Fruit fly (Drosophila melanogaster) whole organism, embryonic: ENCODE results near the gene CG13829.

ENCODE experiments used
- Atf3 ChIP-seq: fragments of 200-800 bp; sonication (Bioruptor generic); optimal IDR thresholded peaks from 3 replicates; lab custom pipeline; 2016; ENCODE audit warnings: missing biosample characterization, missing genetic modification characterization
- Atf6 ChIP-seq: fragments of 200-800 bp; sonication (Bioruptor generic); IDR thresholded peaks from 2 replicates; pipeline ENCODE4 v1.3.6; 2022; ENCODE audit warnings: missing biosample characterization, missing genetic modification characterization
- CG10209 ChIP-seq: fragments of 200-800 bp; sonication (Bioruptor generic); optimal IDR thresholded peaks from 3 replicates; lab custom pipeline; 2017; ENCODE audit warnings: missing biosample characterization, mild to moderate bottlenecking, missing genetic modification characterization, missing genetic modification reagents
- CG10321 ChIP-seq: fragments of 200-800 bp; sonication (Bioruptor generic); IDR thresholded peaks from 2 replicates; pipeline ENCODE4 v1.3.6; 2022; ENCODE audit warnings: missing biosample characterization, missing genetic modification characterization
- CG15479 ChIP-seq: fragments of 200-800 bp; sonication (Bioruptor generic); optimal IDR thresholded peaks from 3 replicates; lab custom pipeline; 2019; ENCODE audit warnings: missing biosample characterization, mild to moderate bottlenecking, missing genetic modification characterization, moderate library complexity
- CG15601 ChIP-seq: fragments of 200-800 bp; sonication (Bioruptor generic); optimal IDR thresholded peaks from 3 replicates; lab custom pipeline; 2019; ENCODE audit warnings: missing biosample characterization, mild to moderate bottlenecking, missing genetic modification characterization, moderate library complexity
- CG15696 ChIP-seq: fragments of 200-800 bp; sonication (Bioruptor generic); optimal IDR thresholded peaks from 2 replicates; lab custom pipeline; 2019; ENCODE audit warnings: missing biosample characterization, mild to moderate bottlenecking, missing genetic modification characterization, moderate library complexity
- CG17568 ChIP-seq: fragments of 200-800 bp; sonication (Bioruptor generic); optimal IDR thresholded peaks from 2 replicates; lab custom pipeline; 2018; ENCODE audit warnings: missing biosample characterization, mild to moderate bottlenecking, missing genetic modification characterization, moderate library complexity
- CG17829 ChIP-seq: fragments of 200-800 bp; optimal IDR thresholded peaks from 2 replicates; lab custom pipeline; 2019; ENCODE audit warnings: missing biosample characterization, mild to moderate bottlenecking, missing genetic modification characterization, moderate library complexity
- CG33557 ChIP-seq: fragments of 200-800 bp; sonication (Bioruptor generic); optimal IDR thresholded peaks from 2 replicates; lab custom pipeline; 2019; ENCODE audit warnings: missing biosample characterization, mild to moderate bottlenecking, missing genetic modification characterization, moderate library complexity
- CG9437 ChIP-seq: fragments of 200-800 bp; sonication (Bioruptor generic); optimal IDR thresholded peaks from 2 replicates; lab custom pipeline; 2018; ENCODE audit warnings: missing biosample characterization, mild to moderate bottlenecking, missing genetic modification characterization
- CG9797 ChIP-seq: fragments of 200-800 bp; sonication (Bioruptor generic); optimal IDR thresholded peaks from 3 replicates; lab custom pipeline; 2018; ENCODE audit warnings: missing biosample characterization, mild to moderate bottlenecking, missing genetic modification characterization
- D ChIP-seq, 2 experiments: fragments of 200-800 bp in 1 of 2; fragments of >200 bp in 1 of 2; sonication (Bioruptor generic) in 1 of 2; optimal IDR thresholded peaks; 2 replicates in 1 of 2; 3 replicates in 1 of 2; lab custom pipeline; 2017; ENCODE audit warnings: mild to moderate bottlenecking in 1 of 2, missing biosample characterization in 1 of 2, missing genetic modification characterization in 1 of 2, missing genetic modification reagents in 1 of 2
- Dip2 ChIP-seq: fragments of 200-800 bp; sonication (Bioruptor generic); IDR thresholded peaks from 2 replicates; pipeline ENCODE4 v1.3.6; 2022; ENCODE audit warnings: missing biosample characterization, missing genetic modification characterization
- Elba2 ChIP-seq: fragments of 200-800 bp; sonication (Bioruptor generic); optimal IDR thresholded peaks from 3 replicates; lab custom pipeline; 2016; ENCODE audit warnings: missing biosample characterization, missing genetic modification characterization
- MESR4 ChIP-seq: fragments of 200-800 bp; sonication (Bioruptor generic); optimal IDR thresholded peaks from 2 replicates; lab custom pipeline; 2018; ENCODE audit warnings: missing biosample characterization, mild to moderate bottlenecking, missing genetic modification characterization, moderate library complexity
- MTF-1 ChIP-seq: fragments of 200-800 bp; sonication (Bioruptor generic); optimal IDR thresholded peaks from 2 replicates; lab custom pipeline; 2018; ENCODE audit warnings: missing biosample characterization, mild to moderate bottlenecking, missing genetic modification characterization, borderline replicate concordance
- NC2β ChIP-seq: fragments of 200-800 bp; sonication (Bioruptor generic); optimal IDR thresholded peaks from 2 replicates; lab custom pipeline; 2016; ENCODE audit warnings: missing biosample characterization, missing genetic modification characterization
- NfI ChIP-seq: fragments of 200-800 bp; sonication (Bioruptor generic); optimal IDR thresholded peaks from 3 replicates; lab custom pipeline; 2018; ENCODE audit warnings: missing biosample characterization, mild to moderate bottlenecking, missing genetic modification characterization, moderate library complexity
- Trl ChIP-seq, 3 experiments: fragments of >200 bp in 2 of 3; fragments of 200-800 bp in 1 of 3; sonication (Bioruptor generic) in 1 of 3; optimal IDR thresholded peaks; 2 replicates in 1 of 3; 3 replicates in 2 of 3; lab custom pipeline; 2016 to 2017; ENCODE audit warnings: missing biosample characterization in 1 of 3, missing genetic modification characterization in 1 of 3
- Xrp1 ChIP-seq: fragments of 200-800 bp; sonication (Bioruptor generic); IDR thresholded peaks from 2 replicates; pipeline ENCODE4 v1.3.6; 2022; ENCODE audit warnings: missing biosample characterization, missing genetic modification characterization
- bcd ChIP-seq: fragments of 200-800 bp; sonication (Bioruptor generic); optimal IDR thresholded peaks from 2 replicates; lab custom pipeline; 2017; ENCODE audit warnings: missing biosample characterization, mild to moderate bottlenecking, missing genetic modification characterization
- cad ChIP-seq: fragments of >200 bp; optimal IDR thresholded peaks from 2 replicates; lab custom pipeline; 2017; ENCODE audit warnings: missing biosample characterization, missing genetic modification characterization
- cg ChIP-seq: fragments of 200-800 bp; sonication (Bioruptor generic); optimal IDR thresholded peaks from 3 replicates; lab custom pipeline; 2019; ENCODE audit warnings: missing biosample characterization, mild to moderate bottlenecking, missing genetic modification characterization, moderate library complexity
- chinmo ChIP-seq: fragments of 200-800 bp; sonication (Bioruptor generic); IDR thresholded peaks from 4 replicates; pipeline ENCODE4 v1.3.6; 2022; ENCODE audit warnings: missing biosample characterization, missing genetic modification characterization; ENCODE audit not compliant: partially characterized antibody
- da ChIP-seq: fragments of 200-800 bp; sonication (Bioruptor generic); optimal IDR thresholded peaks from 2 replicates; lab custom pipeline; 2016; ENCODE audit warnings: missing biosample characterization, missing genetic modification characterization
- danr ChIP-seq: fragments of 200-800 bp; sonication (Bioruptor generic); IDR thresholded peaks from 2 replicates; pipeline ENCODE4 v1.3.6; 2022; ENCODE audit warnings: missing biosample characterization, missing genetic modification characterization
- dm ChIP-seq: fragments of 200-800 bp; sonication (Bioruptor generic); optimal IDR thresholded peaks from 3 replicates; lab custom pipeline; 2016; ENCODE audit warnings: missing biosample characterization, missing genetic modification characterization
- emc ChIP-seq: fragments of 200-800 bp; sonication (Bioruptor generic); optimal IDR thresholded peaks from 2 replicates; lab custom pipeline; 2016; ENCODE audit warnings: missing biosample characterization, missing genetic modification characterization
- fd102C ChIP-seq: fragments of 200-800 bp; sonication (Bioruptor generic); optimal IDR thresholded peaks from 2 replicates; lab custom pipeline; 2018; ENCODE audit warnings: missing biosample characterization, mild to moderate bottlenecking, missing genetic modification characterization, moderate library complexity
- kay ChIP-seq: fragments of 200-800 bp; sonication (Bioruptor generic); optimal IDR thresholded peaks from 2 replicates; lab custom pipeline; 2016; ENCODE audit warnings: missing biosample characterization, missing genetic modification characterization
- lbe ChIP-seq: fragments of 200-800 bp; sonication (Bioruptor generic); optimal IDR thresholded peaks from 2 replicates; lab custom pipeline; 2016; ENCODE audit warnings: missing biosample characterization, mild to moderate bottlenecking, missing genetic modification characterization
- nom ChIP-seq: fragments of 200-800 bp; sonication (Bioruptor generic); optimal IDR thresholded peaks from 2 replicates; lab custom pipeline; 2017; ENCODE audit warnings: missing biosample characterization, missing genetic modification characterization, mild to moderate bottlenecking, moderate library complexity, missing genetic modification reagents
- pho ChIP-seq: fragments of 200-800 bp; sonication (Bioruptor generic); optimal IDR thresholded peaks from 2 replicates; lab custom pipeline; 2016; ENCODE audit warnings: missing biosample characterization, missing genetic modification characterization
- prd ChIP-seq, 3 experiments: fragments of >200 bp in 2 of 3; fragments of 200-800 bp in 1 of 3; sonication (Bioruptor generic) in 1 of 3; optimal IDR thresholded peaks in 2 of 3; IDR thresholded peaks in 1 of 3; 2 replicates in 2 of 3; 3 replicates in 1 of 3; pipeline versions ENCODE4 v1.3.6 to Lab custom; 2017 to 2022; ENCODE audit warnings: missing biosample characterization in 1 of 3, missing genetic modification characterization in 1 of 3
- ranshi ChIP-seq: fragments of 200-800 bp; sonication (Bioruptor generic); IDR thresholded peaks from 2 replicates; pipeline ENCODE4 v1.3.6; 2022; ENCODE audit warnings: missing biosample characterization, missing genetic modification characterization
- sens-2 ChIP-seq: fragments of 200-800 bp; sonication (Bioruptor generic); IDR thresholded peaks from 2 replicates; pipeline ENCODE4 v1.3.6; 2022; ENCODE audit warnings: missing biosample characterization, missing genetic modification characterization
- sisA ChIP-seq: fragments of 200-800 bp; sonication (Bioruptor generic); IDR thresholded peaks from 2 replicates; pipeline ENCODE4 v1.3.6; 2022; ENCODE audit warnings: missing biosample characterization, missing genetic modification characterization
- sqz ChIP-seq: fragments of 200-800 bp; sonication (Bioruptor generic); optimal IDR thresholded peaks from 3 replicates; lab custom pipeline; 2018; ENCODE audit warnings: missing biosample characterization, mild to moderate bottlenecking, missing genetic modification characterization
- stwl ChIP-seq: fragments of 200-800 bp; sonication (Bioruptor generic); optimal IDR thresholded peaks from 3 replicates; lab custom pipeline; 2018; ENCODE audit warnings: missing biosample characterization, mild to moderate bottlenecking, missing genetic modification characterization, moderate library complexity
- tgo ChIP-seq: fragments of 200-800 bp; sonication (Bioruptor generic); IDR thresholded peaks from 3 replicates; pipeline ENCODE4 v1.3.6; 2022; ENCODE audit warnings: missing biosample characterization, missing genetic modification characterization
- tll ChIP-seq, 2 experiments: fragments of 200-800 bp in 1 of 2; fragments of >200 bp in 1 of 2; sonication (Bioruptor generic) in 1 of 2; optimal IDR thresholded peaks; 2 replicates each; lab custom pipeline; 2017 to 2019; ENCODE audit warnings: missing biosample characterization in 2 of 2, missing genetic modification characterization in 2 of 2, mild to moderate bottlenecking in 1 of 2, moderate library complexity in 1 of 2
- tna ChIP-seq: fragments of 200-800 bp; sonication (Bioruptor generic); IDR thresholded peaks from 2 replicates; pipeline ENCODE4 v1.3.6; 2022; ENCODE audit warnings: missing biosample characterization, missing genetic modification characterization; ENCODE audit not compliant: partially characterized antibody
- ttk ChIP-seq: fragments of 200-800 bp; sonication (Bioruptor generic); IDR thresholded peaks from 2 replicates; pipeline ENCODE4 v2.1.2; 2022; ENCODE audit warnings: missing biosample characterization, missing genetic modification characterization
- z ChIP-seq: fragments of 200-800 bp; sonication (Bioruptor generic); IDR thresholded peaks from 3 replicates; pipeline ENCODE4 v1.3.6; 2022; ENCODE audit warnings: missing biosample characterization, missing genetic modification characterization
- zen ChIP-seq: fragments of 200-800 bp; sonication (Bioruptor generic); optimal IDR thresholded peaks from 3 replicates; lab custom pipeline; 2018; ENCODE audit warnings: missing biosample characterization, mild to moderate bottlenecking, missing genetic modification characterization, moderate library complexity

The CG13829 gene

dm6 chr3R:23195711-23196110, 34.6 kb upstream of the CG13829 start:
- TF ChIP-seq MESR4 (no peak), tll (GFP tag; optimal IDR thresholded peaks at IDR 0.05; lab: Kevin White, UChicago) (peak in 1 of 2 experiments; percentile 99), cad (GFP tag; lab: Kevin White, UChicago) (peak; percentile 83), zen (tag; lab: Kevin White, UChicago) (peak; percentile 93), D (optimal IDR thresholded peaks at IDR 0.05; lab: Kevin White, UChicago) (peak; percentile 66), D (GFP tag; optimal IDR thresholded peaks at IDR 0.05; lab: Kevin White, UChicago) (no peak), tna (GFP tag; lab: Robert Waterston, UW) (no peak), sens-2 (GFP tag; lab: Robert Waterston, UW) (no peak), CG9797 (GFP tag; lab: Kevin White, UChicago) (no peak)
- TF ChIP-seq, all 482 proteins: peak for 4

dm6 chr3R:23193400-23193799, 32.3 kb upstream of the CG13829 start:
- TF ChIP-seq Atf3 (GFP tag; lab: Kevin White, UChicago) = no peak
- no peak for TF ChIP-seq CG17568 (GFP tag; lab: Kevin White, UChicago)
- TF ChIP-seq kay (GFP tag; lab: Kevin White, UChicago) = no peak
- TF ChIP-seq Atf6 = no peak
- TF ChIP-seq prd (optimal IDR thresholded peaks at IDR 0.05; lab: Kevin White, UChicago) = no peak
- TF ChIP-seq prd (GFP tag; IDR thresholded peaks at IDR 0.05; lab: Robert Waterston, UW) = peak; percentile 46; the same call in 2 of the 3 replicates
- peak in 1 of 2 experiments; percentile 99 for TF ChIP-seq tll (GFP tag; optimal IDR thresholded peaks at IDR 0.05; lab: Kevin White, UChicago)
- no peak for TF ChIP-seq MTF-1 (GFP tag; lab: Kevin White, UChicago)
- TF ChIP-seq da = no peak
- TF ChIP-seq chinmo = 0 out of 4 replicates have a peak, but pooled peaks have one; percentile 57
- no peak for TF ChIP-seq CG9437
- TF ChIP-seq NfI = no peak
- no peak for TF ChIP-seq CG33557 (GFP tag; lab: Kevin White, UChicago)
- TF ChIP-seq emc (GFP tag; lab: Kevin White, UChicago) = no peak
- TF ChIP-seq z (GFP tag; lab: Robert Waterston, UW) = peak; percentile 61; the same call in 1 of the 3 replicates
- TF ChIP-seq dm (GFP tag; lab: Kevin White, UChicago) = no peak
- peak; percentile 4 for TF ChIP-seq CG17829
- no peak for TF ChIP-seq NC2β
- no peak for TF ChIP-seq nom (GFP tag; lab: Kevin White, UChicago)
- TF ChIP-seq CG15696 (tag; lab: Kevin White, UChicago) = peak; percentile 35
- no peak for TF ChIP-seq lbe (GFP tag; lab: Kevin White, UChicago)
- TF ChIP-seq bcd (GFP tag; lab: Kevin White, UChicago) = no peak
- no peak for TF ChIP-seq CG10321 (GFP tag; lab: Robert Waterston, UW)
- no peak for TF ChIP-seq sisA (GFP tag; lab: Robert Waterston, UW)
- TF ChIP-seq CG10209 = peak; percentile 9
- no peak for TF ChIP-seq stwl (tag; lab: Kevin White, UChicago)
- TF ChIP-seq Dip2 (GFP tag; lab: Robert Waterston, UW) = no peak
- 0 out of 3 replicates have a peak, but pooled peaks have one; percentile 24 for TF ChIP-seq tgo (GFP tag; lab: Robert Waterston, UW)
- no peak for TF ChIP-seq Xrp1
- TF ChIP-seq ttk (GFP tag; lab: Robert Waterston, UW) = no peak
- peak; percentile 85 for TF ChIP-seq cg
- TF ChIP-seq danr (GFP tag; lab: Robert Waterston, UW) = no peak
- TF ChIP-seq D (optimal IDR thresholded peaks at IDR 0.05; lab: Kevin White, UChicago) = peak; percentile 88
- no peak for TF ChIP-seq D (GFP tag; optimal IDR thresholded peaks at IDR 0.05; lab: Kevin White, UChicago)
- no peak for TF ChIP-seq Elba2 (GFP tag; lab: Kevin White, UChicago)
- TF ChIP-seq CG15601 (tag; lab: Kevin White, UChicago) = no peak
- peak; percentile 0 for TF ChIP-seq fd102C (GFP tag; lab: Kevin White, UChicago)
- peak; percentile 96 for TF ChIP-seq CG15479 (GFP tag; lab: Kevin White, UChicago)
- no peak for TF ChIP-seq ranshi (GFP tag; lab: Robert Waterston, UW)
- TF ChIP-seq sqz (GFP tag; lab: Kevin White, UChicago) = peak; percentile 90
- no peak for TF ChIP-seq pho (GFP tag; lab: Kevin White, UChicago)
- TF ChIP-seq zen (tag; lab: Kevin White, UChicago) = peak; percentile 87
- no peak for TF ChIP-seq Trl (optimal IDR thresholded peaks at IDR 0.05; lab: Kevin White, UChicago)
- no peak for TF ChIP-seq Trl (GFP tag; optimal IDR thresholded peaks at IDR 0.05; lab: Kevin White, UChicago)
